Worm (Caenorhabditis elegans): ENCODE measurements around the gene dohh-1.

DNA sequence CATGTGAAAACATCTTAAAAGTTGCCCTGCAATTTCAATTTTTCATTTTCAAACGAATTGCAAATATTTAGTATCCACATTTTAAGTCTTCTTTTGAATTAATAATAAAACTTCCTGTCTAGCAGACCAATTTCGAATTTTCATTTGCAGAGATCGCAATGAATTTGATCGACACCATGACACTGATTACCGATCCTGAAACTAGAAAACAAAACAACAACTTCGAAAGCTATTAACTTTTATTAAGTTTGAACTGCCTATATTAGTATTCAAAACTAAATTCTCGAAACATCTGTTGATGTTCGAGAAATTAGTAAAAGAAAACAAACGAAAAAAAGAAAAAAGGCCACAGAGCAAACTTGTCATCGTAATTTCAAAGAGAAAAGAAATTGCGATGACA, 5.6 kb upstream of the dohh-1 start:
- TF ChIP-seq zip-5 (tag; optimal IDR thresholded peaks at IDR 0.05) (no peak), unc-86 (tag; optimal IDR thresholded peaks at IDR 0.05) (no peak), odd-2 (tag; optimal IDR thresholded peaks at IDR 0.05) (no peak), dve-1 (tag; optimal IDR thresholded peaks at IDR 0.05) (no peak), hlh-6 (tag; optimal IDR thresholded peaks at IDR 0.05) (no peak), pros-1 (tag; optimal IDR thresholded peaks at IDR 0.05) (no peak), ama-1 (optimal IDR thresholded peaks at IDR 0.05) (no peak)

Data from whole organism, late embryonic.